Worm (Caenorhabditis elegans) whole organism, young adult: ENCODE data around the gene ceh-63.
A peak's percentile ranks its signal among the peaks of the same experiment; 100 is the strongest.

Experiments used
- F23B12.7 ChIP-seq: sonication (generic microtip); optimal IDR thresholded peaks from 2 replicates; lab custom pipeline; 2017; ENCODE audit warnings: missing genetic modification characterization, mild to moderate bottlenecking, missing compliant biosample characterization, antibody characterized with exemption, moderate library complexity; ENCODE audit not compliant: insufficient read depth
- F49E8.2 ChIP-seq: sonication (generic microtip); optimal IDR thresholded peaks from 3 replicates; lab custom pipeline; 2017; ENCODE audit warnings: missing genetic modification characterization, mild to moderate bottlenecking, missing compliant biosample characterization, antibody characterized with exemption, moderate library complexity; ENCODE audit not compliant: insufficient read depth
- F55B11.4 ChIP-seq: sonication (generic microtip); optimal IDR thresholded peaks from 2 replicates; lab custom pipeline; 2016; ENCODE audit warnings: missing compliant biosample characterization, missing genetic modification characterization, borderline replicate concordance; ENCODE audit not compliant: insufficient read depth
- F57C9.4 ChIP-seq: sonication (generic microtip); optimal IDR thresholded peaks from 2 replicates; lab custom pipeline; 2017; ENCODE audit warnings: mild to moderate bottlenecking, missing genetic modification characterization, missing compliant biosample characterization
- Y53G8AR.9 ChIP-seq: fragments of 200-800 bp; sonication (Bioruptor generic); conservative IDR thresholded peaks from 2 replicates; pipeline ENCODE4 v1.3.6; 2022; ENCODE audit warnings: missing genetic modification reagents, missing genetic modification characterization, missing compliant biosample characterization
- Y67H2A.10 ChIP-seq: fragments of 200-800 bp; sonication (Bioruptor generic); conservative IDR thresholded peaks from 2 replicates; pipeline ENCODE4 v1.3.6; 2022; ENCODE audit warnings: missing genetic modification reagents, missing genetic modification characterization, missing compliant biosample characterization
- akir-1 ChIP-seq: fragments of 200-800 bp; sonication (Bioruptor generic); optimal IDR thresholded peaks from 2 replicates; lab custom pipeline; 2018; ENCODE audit warnings: mild to moderate bottlenecking, missing genetic modification characterization, moderate library complexity, missing compliant biosample characterization
- cebp-1 ChIP-seq, 2 experiments: fragments of 200-800 bp in 1 of 2; sonication (Bioruptor generic) in 1 of 2; sonication (generic microtip) in 1 of 2; IDR thresholded peaks in 1 of 2; optimal IDR thresholded peaks in 1 of 2; 2 replicates each; pipeline versions ENCODE4 v1.3.6 to Lab custom; 2017 to 2022; ENCODE audit warnings: missing compliant biosample characterization in 2 of 2, missing genetic modification characterization in 2 of 2, mild to moderate bottlenecking in 1 of 2, missing genetic modification reagents in 1 of 2, moderate library complexity in 1 of 2
- ceh-100 ChIP-seq: fragments of 200-800 bp; sonication (Bioruptor generic); IDR thresholded peaks from 2 replicates; pipeline ENCODE4 v1.3.6; 2022; ENCODE audit warnings: missing genetic modification reagents, missing genetic modification characterization, missing compliant biosample characterization
- ceh-91 ChIP-seq: fragments of 200-800 bp; sonication (Bioruptor generic); IDR thresholded peaks from 2 replicates; pipeline ENCODE4 v1.3.6; 2022; ENCODE audit warnings: missing genetic modification reagents, missing genetic modification characterization, missing compliant biosample characterization
- dox-1 ChIP-seq: fragments of 200-800 bp; sonication (Bioruptor generic); IDR thresholded peaks from 2 replicates; pipeline ENCODE4 v1.3.6; 2022; ENCODE audit warnings: missing genetic modification reagents, missing genetic modification characterization, missing compliant biosample characterization
- egl-18 ChIP-seq: fragments of 200-800 bp; sonication (Bioruptor generic); IDR thresholded peaks from 2 replicates; pipeline ENCODE4 v1.3.6; 2022; ENCODE audit warnings: missing genetic modification reagents, missing genetic modification characterization, missing compliant biosample characterization
- ets-4 ChIP-seq: fragments of 200-800 bp; sonication (Bioruptor generic); optimal IDR thresholded peaks from 2 replicates; lab custom pipeline; 2018; ENCODE audit warnings: mild to moderate bottlenecking, missing genetic modification characterization, missing compliant biosample characterization
- hlh-26 ChIP-seq: fragments of 200-800 bp; sonication (Bioruptor generic); conservative IDR thresholded peaks from 2 replicates; pipeline ENCODE4 v1.3.6; 2022; ENCODE audit warnings: missing genetic modification reagents, missing genetic modification characterization, missing compliant biosample characterization
- hmg-20 ChIP-seq: fragments of 200-800 bp; sonication (Bioruptor generic); IDR thresholded peaks from 2 replicates; pipeline ENCODE4 v1.3.6; 2022; ENCODE audit warnings: missing genetic modification reagents, missing genetic modification characterization, missing compliant biosample characterization
- hsf-1 ChIP-seq: fragments of 200-800 bp; sonication (Bioruptor generic); IDR thresholded peaks from 2 replicates; pipeline ENCODE4 v1.3.6; 2022; ENCODE audit warnings: missing genetic modification reagents, missing genetic modification characterization, missing compliant biosample characterization
- let-607 ChIP-seq, 2 experiments: fragments of 200-800 bp in 1 of 2; sonication (Bioruptor generic) in 1 of 2; sonication (generic microtip) in 1 of 2; optimal IDR thresholded peaks; 2 replicates each; lab custom pipeline; 2016 to 2018; ENCODE audit warnings: mild to moderate bottlenecking in 2 of 2, missing compliant biosample characterization in 2 of 2, missing genetic modification characterization in 2 of 2, moderate library complexity in 2 of 2, missing genotype in 1 of 2
- lin-40 ChIP-seq: sonication (generic microtip); optimal IDR thresholded peaks from 2 replicates; lab custom pipeline; 2016; ENCODE audit warnings: missing genetic modification characterization, mild to moderate bottlenecking, missing compliant biosample characterization, missing genotype, missing genetic modification reagents
- lir-1 ChIP-seq: fragments of 200-800 bp; sonication (Bioruptor generic); conservative IDR thresholded peaks from 2 replicates; pipeline ENCODE4 v1.3.6; 2022; ENCODE audit warnings: missing genetic modification reagents, missing genetic modification characterization, missing compliant biosample characterization
- madf-10 ChIP-seq: sonication (generic microtip); optimal IDR thresholded peaks from 2 replicates; lab custom pipeline; 2016; ENCODE audit warnings: mild to moderate bottlenecking, missing genetic modification characterization, missing compliant biosample characterization
- nfyb-1 ChIP-seq: fragments of 200-800 bp; sonication (Bioruptor generic); IDR thresholded peaks from 2 replicates; pipeline ENCODE4 v1.3.6; 2022; ENCODE audit warnings: missing genetic modification reagents, missing genetic modification characterization, missing compliant biosample characterization
- nhr-179 ChIP-seq: sonication (generic microtip); optimal IDR thresholded peaks from 2 replicates; lab custom pipeline; 2016; ENCODE audit warnings: mild to moderate bottlenecking, missing genetic modification characterization, missing compliant biosample characterization
- nhr-90 ChIP-seq: sonication (generic microtip); optimal IDR thresholded peaks from 2 replicates; lab custom pipeline; 2016; ENCODE audit warnings: missing genotype, mild to moderate bottlenecking, missing genetic modification characterization, missing compliant biosample characterization
- rcor-1 ChIP-seq: fragments of 200-800 bp; sonication (Bioruptor generic); IDR thresholded peaks from 2 replicates; pipeline ENCODE4 v1.3.6; 2022; ENCODE audit warnings: missing genetic modification reagents, missing genetic modification characterization, missing compliant biosample characterization
- rpc-1 ChIP-seq, 2 experiments: fragments of 150-350 bp in 1 of 2; sonication (generic microtip) in 1 of 2; optimal IDR thresholded peaks; 2 replicates each; lab custom pipeline; 2014 to 2018; ENCODE audit warnings: missing biosample characterization in 1 of 2, missing genetic modification characterization in 1 of 2, missing genetic modification reagents in 1 of 2, missing genotype in 1 of 2
- snpc-1.1 ChIP-seq: sonication (generic microtip); optimal IDR thresholded peaks from 2 replicates; lab custom pipeline; 2017; ENCODE audit warnings: missing genetic modification characterization, mild to moderate bottlenecking, missing compliant biosample characterization, antibody characterized with exemption, moderate library complexity, missing genotype, missing genetic modification reagents; ENCODE audit not compliant: insufficient read depth
- snpc-4 ChIP-seq, 5 experiments: fragments of 150-350 bp in 1 of 5; sonication (generic microtip) in 4 of 5; optimal IDR thresholded peaks; 2 replicates each; lab custom pipeline; 2014 to 2018; ENCODE audit warnings: missing genetic modification characterization in 5 of 5, missing biosample characterization in 3 of 5, antibody characterized with exemption in 2 of 5, mild to moderate bottlenecking in 2 of 5, missing compliant biosample characterization in 2 of 5, missing genotype in 2 of 5, moderate library complexity in 2 of 5, missing genetic modification reagents in 1 of 5
- tbp1 ChIP-seq: fragments of 200-800 bp; sonication (Bioruptor generic); optimal IDR thresholded peaks from 2 replicates; lab custom pipeline; 2018; ENCODE audit warnings: mild to moderate bottlenecking, missing genetic modification characterization, missing compliant biosample characterization
- unc-130 ChIP-seq: sonication (generic microtip); optimal IDR thresholded peaks from 2 replicates; lab custom pipeline; 2016; ENCODE audit warnings: missing genetic modification reagents, missing genetic modification characterization, missing compliant biosample characterization
- unc-62 ChIP-seq: fragments of 150-350 bp; optimal IDR thresholded peaks from 2 replicates; lab custom pipeline; 2014; ENCODE audit warnings: missing biosample characterization, missing genetic modification reagents, missing genetic modification characterization
- zfh-2 ChIP-seq: fragments of 200-800 bp; sonication (Bioruptor generic); conservative IDR thresholded peaks from 2 replicates; pipeline ENCODE4 v1.3.6; 2022; ENCODE audit warnings: missing genetic modification reagents, missing genetic modification characterization, missing compliant biosample characterization

The ceh-63 gene

ce11 chrX:3709747-3710146 lies 35.9 kb upstream of the ceh-63 start:
- TF ChIP-seq unc-62 (GFP tag; lab: Kevin White, UChicago) (no peak), Y67H2A.10 (no peak), nfyb-1 (GFP tag; lab: Robert Waterston, UW) (no peak), nhr-90 (no peak), tbp1 (GFP tag; lab: Kevin White, UChicago) (no peak), hlh-26 (GFP tag; lab: Robert Waterston, UW) (no peak), dox-1 (GFP tag; lab: Robert Waterston, UW) (no peak), ets-4 (GFP tag; lab: Kevin White, UChicago) (no peak), lir-1 (GFP tag; lab: Robert Waterston, UW) (no peak), egl-18 (GFP tag; lab: Robert Waterston, UW) (no peak), madf-10 (tag; lab: Kevin White, UChicago) (no peak), F57C9.4 (tag; lab: Kevin White, UChicago) (no peak), hsf-1 (GFP tag; lab: Robert Waterston, UW) (no peak), akir-1 (GFP tag; lab: Kevin White, UChicago) (no peak), unc-130 (GFP tag; lab: Kevin White, UChicago) (no peak), ceh-91 (GFP tag; lab: Robert Waterston, UW) (no peak), F55B11.4 (no peak), Y53G8AR.9 (GFP tag; lab: Robert Waterston, UW) (no peak), ceh-100 (no peak), F49E8.2 (tag; lab: Kevin White, UChicago) (no peak)
- TF ChIP-seq, all 124 proteins: peak for 0

- TF ChIP-seq zfh-2 (peak; percentile 70), nhr-179 (no peak), F23B12.7 (tag; lab: Kevin White, UChicago) (no peak)
Observed at ce11 chrX:3706319-3706718, 32.5 kb upstream of the ceh-63 start.

ce11 chrX:3705319-3705718 lies 31.5 kb upstream of the ceh-63 start:
- TF ChIP-seq rpc-1 (optimal IDR thresholded peaks at IDR 0.05; lab: Kevin White, UChicago) (no peak), rpc-1 (tag; optimal IDR thresholded peaks at IDR 0.05; lab: Kevin White, UChicago) (no peak), snpc-4 (GFP tag; optimal IDR thresholded peaks at IDR 0.05; lab: Kevin White, UChicago) (no peak), snpc-4 (tag; optimal IDR thresholded peaks at IDR 0.05; lab: Kevin White, UChicago) (no peak), let-607 (tag; optimal IDR thresholded peaks at IDR 0.05; lab: Kevin White, UChicago) (no peak), snpc-1.1 (tag; lab: Kevin White, UChicago) (no peak), rcor-1 (GFP tag; lab: Robert Waterston, UW) (no peak), cebp-1 (GFP tag; IDR thresholded peaks at IDR 0.05; lab: Robert Waterston, UW) (no peak), cebp-1 (tag; optimal IDR thresholded peaks at IDR 0.05; lab: Kevin White, UChicago) (peak; percentile 28)

ce11 chrX:3701861-3702260 lies 28.0 kb upstream of the ceh-63 start:
- TF ChIP-seq hmg-20 (GFP tag; lab: Robert Waterston, UW) = no peak
- no peak for TF ChIP-seq lin-40 (tag; lab: Kevin White, UChicago)
